Fruit fly (Drosophila melanogaster): ENCODE results near the gene CG3106.

Gene CG3106

DNA sequence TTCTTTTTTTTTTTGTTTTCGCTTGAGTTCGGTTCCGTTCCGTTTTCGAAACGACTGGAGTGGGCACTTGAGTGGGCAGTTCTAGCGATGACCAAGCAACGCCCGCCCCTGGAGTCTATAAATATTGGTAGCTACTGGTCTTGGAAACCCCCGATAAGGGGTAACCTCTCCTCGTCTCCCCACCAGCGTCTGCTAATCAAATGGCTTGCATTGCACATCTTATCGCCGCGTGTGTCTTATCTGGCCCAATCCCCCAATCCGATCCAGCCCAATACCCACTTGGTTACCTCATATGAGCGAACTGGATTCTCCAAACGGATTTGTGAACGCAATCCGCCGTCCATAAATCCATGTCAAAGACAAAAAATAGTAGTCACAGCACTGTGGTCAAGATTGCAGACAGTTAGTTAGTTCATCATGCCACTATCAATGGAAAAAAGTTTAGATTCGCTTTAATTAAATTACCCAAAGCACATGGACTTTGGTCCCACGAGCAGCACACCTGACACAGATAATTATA, at the start of gene CG3106:
CG3106 (minus strand) TSS at position 107 of the 520 bp plus-strand sequence.
- no peak for TF ChIP-seq CG32121 (GFP tag; IDR thresholded peaks at IDR 0.05)

DNA sequence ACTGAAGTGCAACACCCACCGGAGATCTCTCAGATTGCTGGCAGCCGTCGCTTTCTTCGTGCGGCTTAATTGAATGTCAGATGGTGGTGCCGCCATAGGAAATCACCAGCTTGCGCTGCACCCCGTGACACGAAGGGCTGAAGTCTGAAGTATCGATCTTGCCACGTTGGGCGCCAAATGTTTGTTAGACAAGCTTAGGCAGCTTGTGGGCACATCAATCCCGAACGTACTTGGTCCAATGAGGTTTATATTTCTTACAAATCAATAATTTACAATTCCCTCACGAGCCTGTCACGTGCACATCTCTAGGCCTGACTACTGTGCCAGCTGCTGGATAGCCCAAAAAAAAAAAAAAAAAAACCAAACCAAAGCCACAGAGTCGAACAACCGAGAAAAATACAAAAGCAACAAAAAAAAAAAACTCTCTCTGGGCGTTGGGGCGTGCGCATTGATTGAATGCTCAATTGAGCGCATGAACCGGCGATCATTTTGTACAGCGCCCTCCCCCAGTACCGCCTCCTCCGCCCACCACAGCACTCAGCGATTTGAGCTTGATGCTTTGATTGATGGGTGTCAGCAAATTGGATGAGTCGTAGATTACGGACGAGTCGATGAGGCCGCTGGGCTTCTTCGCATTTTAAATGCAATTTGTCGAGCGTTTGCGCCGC, 45.3 kb upstream of the CG3106 start:
- TF ChIP-seq CG8301 (tag; optimal IDR thresholded peaks at IDR 0.05) (no peak), CG17806 (tag; optimal IDR thresholded peaks at IDR 0.05) (no peak)

DNA sequence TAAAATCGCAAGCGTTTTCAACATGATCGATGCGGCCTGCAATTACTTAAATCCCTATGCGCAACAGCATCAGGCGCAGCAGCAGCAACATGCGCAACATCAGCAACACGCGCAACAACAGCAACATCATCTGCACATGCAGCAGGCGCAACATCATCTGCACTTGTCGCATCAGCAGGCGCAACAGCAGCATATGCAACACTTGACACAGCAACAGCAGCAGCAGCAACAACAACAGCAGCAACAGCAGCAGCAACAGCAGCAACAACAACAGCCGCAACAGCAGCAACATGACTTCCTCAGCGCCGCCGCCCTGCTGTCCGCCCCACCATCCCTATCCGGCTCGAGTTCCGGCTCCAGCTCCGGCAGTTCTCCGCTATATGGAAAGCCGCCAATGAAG, 31.9 kb upstream of the CG3106 start:
- TF ChIP-seq Pif1A (GFP tag; optimal IDR thresholded peaks at IDR 0.05) (no peak), CG10348 (GFP tag; IDR thresholded peaks at IDR 0.05) (no peak)

DNA sequence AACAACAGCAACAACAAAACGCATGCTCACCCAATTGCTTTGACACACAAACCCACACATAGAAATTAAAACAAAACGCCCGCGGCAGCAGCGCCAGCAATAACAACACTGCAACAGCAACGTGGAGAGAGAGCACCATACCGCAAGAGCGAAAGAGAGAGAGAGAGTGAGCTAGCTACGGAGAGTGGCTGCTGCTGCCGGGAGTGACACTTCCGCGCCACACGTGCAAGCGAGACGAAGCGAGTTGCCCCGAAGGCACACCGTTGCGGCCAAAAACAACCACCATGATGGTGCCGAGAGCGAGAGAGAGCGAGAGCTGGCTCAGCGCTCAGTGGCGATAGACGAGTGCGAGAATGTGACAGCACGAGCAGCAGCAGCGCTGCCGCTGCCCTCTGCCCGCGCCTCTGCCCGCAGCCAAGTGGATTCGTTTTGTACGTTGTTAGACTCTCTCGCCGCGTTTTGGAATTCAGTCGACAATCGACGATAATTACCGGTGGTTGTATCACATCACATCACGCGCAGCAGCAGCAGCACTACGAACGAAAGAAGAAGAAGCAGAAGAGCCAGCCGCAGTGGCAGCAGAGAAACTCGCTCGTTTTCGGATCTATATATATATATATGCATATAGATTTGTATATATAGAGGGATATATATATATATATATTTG, 31.1 kb upstream of the CG3106 start, which contains the start of gene btd:
btd (plus strand) TSS at position 467 of the 667 bp plus-strand sequence.
- peak; percentile 61 for TF ChIP-seq CG13204 (GFP tag; optimal IDR thresholded peaks at IDR 0.05)
- peak; percentile 31 for TF ChIP-seq CG34367 (tag; optimal IDR thresholded peaks at IDR 0.05)
- no peak for TF ChIP-seq Pif1A (GFP tag; optimal IDR thresholded peaks at IDR 0.05)
- peak; percentile 15 for TF ChIP-seq CG8301 (tag; optimal IDR thresholded peaks at IDR 0.05)
- TF ChIP-seq CG32121 (GFP tag; IDR thresholded peaks at IDR 0.05): peak; percentile 70
- TF ChIP-seq fd96Ca (GFP tag; IDR thresholded peaks at IDR 0.05): peak; percentile 85
- TF ChIP-seq CG15710 (tag; optimal IDR thresholded peaks at IDR 0.05): peak; percentile 20
- peak; percentile 35 for TF ChIP-seq gl (tag; optimal IDR thresholded peaks at IDR 0.05)
- TF ChIP-seq rn (GFP tag; IDR thresholded peaks at IDR 0.05): peak; percentile 58; the same call in 1 of the 2 replicates
- peak; percentile 29 for TF ChIP-seq CG14655 (GFP tag; optimal IDR thresholded peaks at IDR 0.05)
- TF ChIP-seq CG4496 (GFP tag; IDR thresholded peaks at IDR 0.05): peak; percentile 75
- TF ChIP-seq CG8159 (tag; optimal IDR thresholded peaks at IDR 0.05): peak; percentile 23
- TF ChIP-seq Ets98B (GFP tag; IDR thresholded peaks at IDR 0.05): peak; percentile 58; the same call in 1 of the 2 replicates
- TF ChIP-seq D1 (tag; optimal IDR thresholded peaks at IDR 0.05): no peak
- no peak for TF ChIP-seq CG10348 (GFP tag; IDR thresholded peaks at IDR 0.05)

DNA sequence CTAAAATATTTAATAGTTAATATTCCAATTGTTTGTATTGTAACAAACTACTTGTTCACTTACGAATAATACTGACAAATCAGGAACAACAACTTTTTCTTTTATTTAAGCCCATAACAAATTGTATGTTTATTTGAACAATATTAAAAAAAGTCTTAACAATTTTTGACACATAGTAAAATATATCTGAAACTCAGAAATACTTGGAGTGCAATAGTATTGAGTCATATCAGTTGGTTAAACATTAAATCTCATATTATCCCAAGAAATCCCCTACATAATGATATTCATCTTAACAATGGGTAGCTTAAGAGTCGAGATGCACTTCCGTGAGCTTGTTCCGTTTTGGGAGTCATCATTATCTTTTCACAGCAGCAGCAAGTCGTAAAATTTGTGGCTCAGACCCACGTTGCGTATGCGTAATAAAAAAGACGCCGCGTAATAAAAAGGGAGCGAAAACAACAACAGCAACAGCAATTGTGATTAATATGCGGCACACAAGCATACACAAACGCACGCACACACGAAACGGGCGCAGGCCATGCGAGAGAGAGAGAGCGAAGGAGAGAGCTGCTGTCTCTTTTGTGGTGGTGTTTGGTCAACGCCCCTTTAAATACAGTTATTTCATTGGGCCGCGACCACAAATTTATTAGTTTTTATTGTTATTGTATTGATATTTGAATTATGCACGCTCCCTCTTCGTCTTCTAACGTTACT, 29.8 kb upstream of the CG3106 start:
- TF ChIP-seq CG9948 (tag; optimal IDR thresholded peaks at IDR 0.05) (peak; percentile 11), CG8159 (tag; optimal IDR thresholded peaks at IDR 0.05) (peak; percentile 34), Pif1A (GFP tag; optimal IDR thresholded peaks at IDR 0.05) (no peak)

DNA sequence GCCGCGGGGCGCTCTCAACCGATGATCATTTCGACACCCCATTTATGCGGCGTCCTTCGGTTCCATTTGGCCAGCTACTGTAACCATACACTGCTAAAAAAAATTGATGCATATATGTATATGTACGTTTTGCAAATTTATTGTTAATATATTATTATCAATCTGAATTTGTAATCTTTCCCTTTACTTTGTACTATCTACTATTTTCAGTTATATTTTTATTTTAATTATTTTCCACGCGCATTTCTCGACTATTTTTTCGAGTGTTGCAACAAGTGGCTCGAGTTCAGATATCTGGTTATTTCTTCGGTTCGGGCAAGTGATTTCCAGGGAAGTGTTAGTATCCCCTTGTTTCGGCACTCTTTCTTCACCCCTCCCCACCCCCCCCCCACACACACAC, 26.4 kb upstream of the CG3106 start:
- TF ChIP-seq CG34367 (tag; optimal IDR thresholded peaks at IDR 0.05) (no peak), CG17806 (tag; optimal IDR thresholded peaks at IDR 0.05) (no peak), CG10348 (GFP tag; IDR thresholded peaks at IDR 0.05) (no peak), Pif1A (GFP tag; optimal IDR thresholded peaks at IDR 0.05) (no peak), CG15710 (tag; optimal IDR thresholded peaks at IDR 0.05) (no peak), gl (tag; optimal IDR thresholded peaks at IDR 0.05) (no peak), CG13204 (GFP tag; optimal IDR thresholded peaks at IDR 0.05) (no peak), EcR (GFP tag; optimal IDR thresholded peaks at IDR 0.05) (no peak), CG8159 (tag; optimal IDR thresholded peaks at IDR 0.05) (no peak)

DNA sequence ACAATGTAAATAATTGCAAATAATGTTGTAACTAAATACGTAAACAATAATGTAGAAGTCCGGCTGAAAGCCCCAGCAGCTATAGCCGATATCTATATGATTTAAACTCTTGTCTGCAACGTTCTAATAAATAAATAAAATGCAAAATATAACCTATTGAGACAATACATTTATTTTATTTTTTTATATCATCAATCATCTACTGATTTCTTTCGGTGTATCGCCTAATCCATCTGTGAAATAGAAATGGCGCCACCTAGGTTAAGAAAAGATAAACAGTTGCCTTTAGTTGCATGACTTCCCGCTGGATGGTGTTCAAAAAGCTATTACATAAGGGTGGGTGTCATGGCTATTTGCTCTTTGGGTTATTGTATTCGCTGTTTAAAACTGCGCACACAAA, 24.9 kb upstream of the CG3106 start:
- peak; percentile 93 for TF ChIP-seq CG34367 (tag; optimal IDR thresholded peaks at IDR 0.05)
- no peak for TF ChIP-seq EcR (GFP tag; optimal IDR thresholded peaks at IDR 0.05)
- TF ChIP-seq Pif1A (GFP tag; optimal IDR thresholded peaks at IDR 0.05): peak; percentile 94
- TF ChIP-seq CG4496 (GFP tag; IDR thresholded peaks at IDR 0.05): peak; percentile 98
- TF ChIP-seq CG17806 (tag; optimal IDR thresholded peaks at IDR 0.05): peak; percentile 93
- TF ChIP-seq CG10348 (GFP tag; IDR thresholded peaks at IDR 0.05): no peak; the same call in 1 of the 2 replicates
- TF ChIP-seq CG12605 (GFP tag; IDR thresholded peaks at IDR 0.05): peak; percentile 98
- TF ChIP-seq rn (GFP tag; IDR thresholded peaks at IDR 0.05): peak; percentile 80
- peak; percentile 94 for TF ChIP-seq CG8301 (tag; optimal IDR thresholded peaks at IDR 0.05)
- peak; percentile 92 for TF ChIP-seq Snoo (tag; optimal IDR thresholded peaks at IDR 0.05)
- peak; percentile 87 for TF ChIP-seq CG13204 (GFP tag; optimal IDR thresholded peaks at IDR 0.05)
- peak; percentile 96 for TF ChIP-seq CG14655 (GFP tag; optimal IDR thresholded peaks at IDR 0.05)
- TF ChIP-seq fd96Ca (GFP tag; IDR thresholded peaks at IDR 0.05): peak; percentile 78
- peak; percentile 89 for TF ChIP-seq CG9948 (tag; optimal IDR thresholded peaks at IDR 0.05)
- peak; percentile 91 for TF ChIP-seq Pif1B (GFP tag; optimal IDR thresholded peaks at IDR 0.05)
- peak; percentile 87 for TF ChIP-seq gl (tag; optimal IDR thresholded peaks at IDR 0.05)
- TF ChIP-seq CG32121 (GFP tag; IDR thresholded peaks at IDR 0.05): peak; percentile 96
- peak; percentile 95 for TF ChIP-seq Ets98B (GFP tag; IDR thresholded peaks at IDR 0.05)
- TF ChIP-seq D1 (tag; optimal IDR thresholded peaks at IDR 0.05): peak; percentile 65
- peak; percentile 93 for TF ChIP-seq CG8159 (tag; optimal IDR thresholded peaks at IDR 0.05)
- peak; percentile 91 for TF ChIP-seq CG15710 (tag; optimal IDR thresholded peaks at IDR 0.05)

Data from whole organism, pupa.